Worm (Caenorhabditis elegans): ENCODE results near the gene srh-139.

ce11 chrV:16470916-16471315, 12.9 kb upstream of the srh-139 start, which contains the start of gene srh-138:
- TF ChIP-seq him-1 (tag; optimal IDR thresholded peaks at IDR 0.05) (no peak), ama-1 (optimal IDR thresholded peaks at IDR 0.05) (no peak), ama-1 (GFP tag; optimal IDR thresholded peaks at IDR 0.05) (no peak), mes-4 (tag; optimal IDR thresholded peaks at IDR 0.05) (no peak), unc-62 (GFP tag; optimal IDR thresholded peaks at IDR 0.05) (no peak), Y95B8A.8 (GFP tag; IDR thresholded peaks at IDR 0.05) (no peak), tbp1 (GFP tag; optimal IDR thresholded peaks at IDR 0.05) (no peak), F57C9.4 (tag; optimal IDR thresholded peaks at IDR 0.05) (no peak)
